Fruit fly (Drosophila melanogaster) whole organism, embryonic: ENCODE data around the gene Ppm1.

Experiments
- Adf1 ChIP-seq: fragments of 200-800 bp; sonication (Bioruptor generic); IDR thresholded peaks from 2 replicates; pipeline ENCODE4 v1.3.6; 2022; ENCODE audit warnings: missing biosample characterization, missing genetic modification characterization
- Aef1 ChIP-seq: fragments of 200-800 bp; sonication (Bioruptor generic); IDR thresholded peaks from 3 replicates; pipeline ENCODE4 v1.3.6; 2022; ENCODE audit warnings: missing biosample characterization, missing genetic modification characterization
- B-H1 ChIP-seq: fragments of 200-800 bp; sonication (Bioruptor generic); IDR thresholded peaks from 3 replicates; pipeline ENCODE4 v1.3.6; 2022; ENCODE audit warnings: missing biosample characterization, missing genetic modification characterization
- Bgb ChIP-seq: fragments of 200-800 bp; sonication (Bioruptor generic); IDR thresholded peaks from 2 replicates; pipeline ENCODE4 v1.3.6; 2022; ENCODE audit warnings: missing biosample characterization, missing genetic modification characterization; ENCODE audit not compliant: partially characterized antibody
- CG10209 ChIP-seq: fragments of 200-800 bp; sonication (Bioruptor generic); optimal IDR thresholded peaks from 3 replicates; lab custom pipeline; 2017; ENCODE audit warnings: missing biosample characterization, mild to moderate bottlenecking, missing genetic modification characterization, missing genetic modification reagents
- CG10274 ChIP-seq: fragments of 200-800 bp; sonication (Bioruptor generic); optimal IDR thresholded peaks from 3 replicates; lab custom pipeline; 2017; ENCODE audit warnings: missing biosample characterization, mild to moderate bottlenecking, missing genetic modification characterization
- CG10321 ChIP-seq: fragments of 200-800 bp; sonication (Bioruptor generic); IDR thresholded peaks from 2 replicates; pipeline ENCODE4 v1.3.6; 2022; ENCODE audit warnings: missing biosample characterization, missing genetic modification characterization
- CG11398 ChIP-seq: fragments of 200-800 bp; sonication (Bioruptor generic); optimal IDR thresholded peaks from 2 replicates; lab custom pipeline; 2016; ENCODE audit warnings: missing biosample characterization, missing genetic modification characterization
- CG12299 ChIP-seq: fragments of 200-800 bp; sonication (Bioruptor generic); optimal IDR thresholded peaks from 2 replicates; lab custom pipeline; 2018; ENCODE audit warnings: missing biosample characterization, mild to moderate bottlenecking, missing genetic modification characterization
- CG14965 ChIP-seq: fragments of 200-800 bp; sonication (Bioruptor generic); optimal IDR thresholded peaks from 2 replicates; lab custom pipeline; 2016; ENCODE audit warnings: missing biosample characterization, missing genetic modification characterization, borderline replicate concordance
- CG16863 ChIP-seq: fragments of 200-800 bp; sonication (Bioruptor generic); optimal IDR thresholded peaks from 3 replicates; lab custom pipeline; 2016; ENCODE audit warnings: missing biosample characterization, missing genetic modification characterization
- CG17186 ChIP-seq: fragments of 200-800 bp; sonication (Bioruptor generic); optimal IDR thresholded peaks from 3 replicates; lab custom pipeline; 2017; ENCODE audit warnings: missing biosample characterization, missing genetic modification reagents, missing genetic modification characterization
- CG17612 ChIP-seq: fragments of 200-800 bp; sonication (Bioruptor generic); IDR thresholded peaks from 2 replicates; pipeline ENCODE4 v1.3.6; 2022; ENCODE audit warnings: missing biosample characterization, missing genetic modification characterization
- CG18262 ChIP-seq: fragments of 200-800 bp; optimal IDR thresholded peaks from 3 replicates; lab custom pipeline; 2019; ENCODE audit warnings: missing biosample characterization, mild to moderate bottlenecking, missing genetic modification characterization, moderate library complexity
- CG2120 ChIP-seq: fragments of 200-800 bp; sonication (Bioruptor generic); optimal IDR thresholded peaks from 3 replicates; lab custom pipeline; 2016; ENCODE audit warnings: missing biosample characterization, missing genetic modification characterization
- CG2129 ChIP-seq: fragments of 200-800 bp; sonication (Bioruptor generic); IDR thresholded peaks from 2 replicates; pipeline ENCODE4 v1.3.6; 2022; ENCODE audit warnings: missing biosample characterization, missing genetic modification characterization; ENCODE audit not compliant: partially characterized antibody
- CG31365 ChIP-seq: fragments of 200-800 bp; sonication (Bioruptor generic); optimal IDR thresholded peaks from 2 replicates; lab custom pipeline; 2018; ENCODE audit warnings: missing biosample characterization, mild to moderate bottlenecking, missing genetic modification characterization
- CG32532 ChIP-seq: fragments of 200-800 bp; sonication (Bioruptor generic); IDR thresholded peaks from 2 replicates; pipeline ENCODE4 v1.3.6; 2022; ENCODE audit warnings: missing biosample characterization, missing genetic modification characterization
- CG3407 ChIP-seq: fragments of 200-800 bp; sonication (Bioruptor generic); optimal IDR thresholded peaks from 2 replicates; lab custom pipeline; 2018; ENCODE audit warnings: missing biosample characterization, mild to moderate bottlenecking, missing genetic modification characterization
- CG4820 ChIP-seq: fragments of 200-800 bp; sonication (Bioruptor generic); optimal IDR thresholded peaks from 3 replicates; lab custom pipeline; 2016; ENCODE audit warnings: missing biosample characterization, missing genetic modification characterization
- CG6765 ChIP-seq: fragments of 200-800 bp; sonication (Bioruptor generic); optimal IDR thresholded peaks from 3 replicates; lab custom pipeline; 2017; ENCODE audit warnings: missing biosample characterization, mild to moderate bottlenecking, missing genetic modification characterization
- CG7357 ChIP-seq: fragments of 200-800 bp; sonication (Bioruptor generic); IDR thresholded peaks from 3 replicates; pipeline ENCODE4 v1.3.6; 2022; ENCODE audit warnings: missing biosample characterization, missing genetic modification characterization
- CG7556 ChIP-seq: fragments of 200-800 bp; sonication (Bioruptor generic); optimal IDR thresholded peaks from 2 replicates; lab custom pipeline; 2017; ENCODE audit warnings: missing biosample characterization, mild to moderate bottlenecking, missing genetic modification characterization
- CG8478 ChIP-seq: fragments of >200 bp; optimal IDR thresholded peaks from 2 replicates; lab custom pipeline; 2018
- CG8765 ChIP-seq: fragments of 200-800 bp; sonication (Bioruptor generic); IDR thresholded peaks from 2 replicates; pipeline ENCODE4 v1.3.6; 2022; ENCODE audit warnings: missing biosample characterization, missing genetic modification characterization
- CTCF ChIP-seq: fragments of 200-800 bp; sonication (Bioruptor generic); optimal IDR thresholded peaks from 2 replicates; lab custom pipeline; 2017; ENCODE audit warnings: missing biosample characterization, mild to moderate bottlenecking, missing genetic modification characterization, moderate library complexity
- Dip3 ChIP-seq: fragments of 200-800 bp; sonication (Bioruptor generic); optimal IDR thresholded peaks from 3 replicates; lab custom pipeline; 2016; ENCODE audit warnings: missing biosample characterization, missing genetic modification characterization
- Fer2 ChIP-seq: fragments of 200-800 bp; sonication (Bioruptor generic); optimal IDR thresholded peaks from 2 replicates; lab custom pipeline; 2018; ENCODE audit warnings: missing biosample characterization, mild to moderate bottlenecking, missing genetic modification characterization, moderate library complexity
- Gug ChIP-seq: fragments of 200-800 bp; sonication (Bioruptor generic); IDR thresholded peaks from 4 replicates; pipeline ENCODE4 v1.3.6; 2022; ENCODE audit warnings: missing biosample characterization, missing genetic modification characterization
- MTF-1 ChIP-seq: fragments of 200-800 bp; sonication (Bioruptor generic); optimal IDR thresholded peaks from 2 replicates; lab custom pipeline; 2018; ENCODE audit warnings: missing biosample characterization, mild to moderate bottlenecking, missing genetic modification characterization, borderline replicate concordance
- Med ChIP-seq: fragments of 200-800 bp; sonication (Bioruptor generic); peaks from one replicate; lab custom pipeline; 2016; ENCODE audit warnings: missing biosample characterization, missing genetic modification characterization, mild to moderate bottlenecking, inconsistent platforms, moderate library complexity
- PHDP ChIP-seq: fragments of 200-800 bp; sonication (Bioruptor generic); optimal IDR thresholded peaks from 3 replicates; lab custom pipeline; 2018; ENCODE audit warnings: missing biosample characterization, mild to moderate bottlenecking, missing genetic modification characterization, moderate library complexity
- Six4 ChIP-seq: fragments of 200-800 bp; sonication (Bioruptor generic); optimal IDR thresholded peaks from 2 replicates; lab custom pipeline; 2016; ENCODE audit warnings: missing biosample characterization, missing genetic modification characterization
- abd-A ChIP-seq: fragments of 200-800 bp; sonication (Bioruptor generic); optimal IDR thresholded peaks from 3 replicates; lab custom pipeline; 2019; ENCODE audit warnings: missing biosample characterization, mild to moderate bottlenecking, missing genetic modification characterization, moderate library complexity
- chinmo ChIP-seq: fragments of 200-800 bp; sonication (Bioruptor generic); IDR thresholded peaks from 4 replicates; pipeline ENCODE4 v1.3.6; 2022; ENCODE audit warnings: missing biosample characterization, missing genetic modification characterization; ENCODE audit not compliant: partially characterized antibody
- croc ChIP-seq: fragments of 200-800 bp; sonication (Bioruptor generic); conservative IDR thresholded peaks from 3 replicates; pipeline ENCODE4 v1.3.6; 2022; ENCODE audit warnings: missing biosample characterization, missing genetic modification characterization
- dpn ChIP-seq, 2 experiments: fragments of 200-800 bp; sonication (Bioruptor generic); optimal IDR thresholded peaks; 3 replicates each; lab custom pipeline; 2016; ENCODE audit warnings: missing biosample characterization in 2 of 2, missing genetic modification characterization in 2 of 2
- eyg ChIP-seq: fragments of 200-800 bp; sonication (Bioruptor generic); optimal IDR thresholded peaks from 3 replicates; lab custom pipeline; 2016; ENCODE audit warnings: missing biosample characterization, missing genetic modification characterization
- lola ChIP-seq, 3 experiments: fragments of >200 bp in 2 of 3; fragments of 200-800 bp in 1 of 3; sonication (Bioruptor generic) in 1 of 3; optimal IDR thresholded peaks; 2 replicates each; lab custom pipeline; 2017 to 2019; ENCODE audit warnings: missing biosample characterization in 3 of 3, missing genetic modification characterization in 3 of 3, mild to moderate bottlenecking in 1 of 3, moderate library complexity in 1 of 3
- mam ChIP-seq: fragments of 200-800 bp; sonication (Bioruptor generic); optimal IDR thresholded peaks from 3 replicates; lab custom pipeline; 2016; ENCODE audit warnings: missing biosample characterization, missing genetic modification characterization
- nmo ChIP-seq: fragments of 200-800 bp; sonication (Bioruptor generic); optimal IDR thresholded peaks from 2 replicates; lab custom pipeline; 2018; ENCODE audit warnings: missing biosample characterization, mild to moderate bottlenecking, missing genetic modification characterization, moderate library complexity
- odd ChIP-seq: fragments of 200-800 bp; sonication (Bioruptor generic); optimal IDR thresholded peaks from 2 replicates; lab custom pipeline; 2017; ENCODE audit warnings: missing biosample characterization, mild to moderate bottlenecking, missing genetic modification characterization
- pita ChIP-seq: fragments of 200-800 bp; sonication (Bioruptor generic); optimal IDR thresholded peaks from 2 replicates; lab custom pipeline; 2017; ENCODE audit warnings: missing biosample characterization, mild to moderate bottlenecking, missing genetic modification characterization
- sisA ChIP-seq: fragments of 200-800 bp; sonication (Bioruptor generic); IDR thresholded peaks from 2 replicates; pipeline ENCODE4 v1.3.6; 2022; ENCODE audit warnings: missing biosample characterization, missing genetic modification characterization
- tll ChIP-seq, 2 experiments: fragments of 200-800 bp in 1 of 2; fragments of >200 bp in 1 of 2; sonication (Bioruptor generic) in 1 of 2; optimal IDR thresholded peaks; 2 replicates each; lab custom pipeline; 2017 to 2019; ENCODE audit warnings: missing biosample characterization in 2 of 2, missing genetic modification characterization in 2 of 2, mild to moderate bottlenecking in 1 of 2, moderate library complexity in 1 of 2
- vfl ChIP-seq: fragments of 200-800 bp; sonication (Bioruptor generic); optimal IDR thresholded peaks from 2 replicates; lab custom pipeline; 2016; ENCODE audit warnings: missing biosample characterization, missing genetic modification characterization
- vnd ChIP-seq: fragments of 200-800 bp; sonication (Bioruptor generic); IDR thresholded peaks from 3 replicates; pipeline ENCODE4 v1.3.6; 2022; ENCODE audit warnings: missing biosample characterization, missing genetic modification characterization; ENCODE audit not compliant: partially characterized antibody
- vvl ChIP-seq: fragments of 200-800 bp; sonication (Bioruptor generic); IDR thresholded peaks from 2 replicates; pipeline ENCODE4 v1.3.6; 2022; ENCODE audit warnings: missing biosample characterization, missing genetic modification characterization
- wdn ChIP-seq: fragments of 200-800 bp; sonication (Bioruptor generic); IDR thresholded peaks from 2 replicates; pipeline ENCODE4 v1.3.6; 2022; ENCODE audit warnings: missing biosample characterization, missing genetic modification characterization
- wek ChIP-seq: fragments of 200-800 bp; sonication (Bioruptor generic); optimal IDR thresholded peaks from 3 replicates; lab custom pipeline; 2018; ENCODE audit warnings: missing biosample characterization, mild to moderate bottlenecking, missing genetic modification characterization, moderate library complexity
- yki ChIP-seq: fragments of >200 bp; optimal IDR thresholded peaks from 3 replicates; lab custom pipeline; 2018

Gene Ppm1

DNA sequence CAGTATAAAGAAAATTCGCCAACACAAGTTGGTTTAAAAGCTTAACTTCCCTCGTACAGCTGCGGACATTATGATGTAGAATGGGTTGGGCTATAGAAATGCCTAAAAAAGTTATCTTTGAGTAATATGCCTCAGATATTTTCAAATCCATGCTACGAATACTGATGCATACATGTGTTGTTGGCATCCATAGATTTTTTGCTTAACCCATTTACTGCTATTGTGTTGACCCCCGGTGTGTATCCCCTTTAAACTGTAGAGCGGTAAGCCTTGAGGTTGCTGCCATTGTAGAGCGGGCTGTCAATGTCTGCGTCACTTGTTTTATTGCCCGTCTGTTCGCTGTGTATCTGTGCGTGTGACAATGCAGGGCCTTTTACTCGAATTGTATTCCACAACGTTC, 28.2 kb upstream of the Ppm1 start (continued):
- TF ChIP-seq eyg (GFP tag; lab: Kevin White, UChicago), result no peak
- no peak for TF ChIP-seq CG8478 (lab: Kevin White, UChicago)
- 0 out of 2 replicates have a peak, but pooled peaks have one; percentile 4 for TF ChIP-seq CG17612 (GFP tag; lab: Robert Waterston, UW)
- TF ChIP-seq tll (GFP tag; optimal IDR thresholded peaks at IDR 0.05; lab: Kevin White, UChicago), result no peak
- TF ChIP-seq PHDP, result peak; percentile 72
- no peak for TF ChIP-seq vnd (GFP tag; lab: Robert Waterston, UW)
- TF ChIP-seq CG8765 (GFP tag; lab: Robert Waterston, UW), result no peak
- TF ChIP-seq vvl (GFP tag; lab: Robert Waterston, UW), result peak; percentile 88
- TF ChIP-seq Gug (GFP tag; lab: Robert Waterston, UW), result peak; percentile 66; the same call in 3 of the 4 replicates
- TF ChIP-seq chinmo (GFP tag; lab: Robert Waterston, UW), result peak; percentile 76; the same call in 1 of the 4 replicates
- no peak for TF ChIP-seq yki (lab: Kevin White, UChicago)
- peak; percentile 35 for TF ChIP-seq wek (GFP tag; lab: Kevin White, UChicago)
- TF ChIP-seq CG16863 (GFP tag; lab: Kevin White, UChicago), result peak; percentile 60
- TF ChIP-seq Fer2 (tag; lab: Kevin White, UChicago), result no peak
- peak; percentile 74 for TF ChIP-seq CG11398 (GFP tag; lab: Kevin White, UChicago)
- peak; percentile 74 for TF ChIP-seq CG10209 (GFP tag; lab: Kevin White, UChicago)
- peak; percentile 18 for TF ChIP-seq CTCF
- peak; percentile 80 for TF ChIP-seq CG2120 (GFP tag; lab: Kevin White, UChicago)
- TF ChIP-seq Bgb (GFP tag; lab: Robert Waterston, UW), result no peak
- TF ChIP-seq CG4820 (GFP tag; lab: Kevin White, UChicago), result peak; percentile 49
- peak; percentile 97 for TF ChIP-seq Med (GFP tag; lab: Kevin White, UChicago)
- TF ChIP-seq dpn (GFP tag; optimal IDR thresholded peaks at IDR 0.05; lab: Kevin White, UChicago), result peak; percentile 75 to 81
- no peak; the same call in 2 of the 3 replicates for TF ChIP-seq croc (GFP tag; lab: Robert Waterston, UW)
- peak; percentile 64 for TF ChIP-seq nmo (GFP tag; lab: Kevin White, UChicago)
- no peak for TF ChIP-seq lola (GFP tag; optimal IDR thresholded peaks at IDR 0.05; lab: Kevin White, UChicago)
- no peak for TF ChIP-seq CG10321 (GFP tag; lab: Robert Waterston, UW)
- TF ChIP-seq CG6765 (GFP tag; lab: Kevin White, UChicago), result peak; percentile 34
- peak; percentile 56 for TF ChIP-seq CG18262 (tag; lab: Kevin White, UChicago)
- TF ChIP-seq wdn (GFP tag; lab: Robert Waterston, UW), result peak; percentile 64; the same call in 1 of the 2 replicates
- TF ChIP-seq CG31365 (tag; lab: Kevin White, UChicago), result peak; percentile 49
- peak; percentile 63; the same call in 2 of the 3 replicates for TF ChIP-seq CG7357 (GFP tag; lab: Robert Waterston, UW)
- TF ChIP-seq CG14965 (GFP tag; lab: Kevin White, UChicago), result no peak
- no peak for TF ChIP-seq pita (GFP tag; lab: Kevin White, UChicago)
- TF ChIP-seq abd-A (tag; lab: Kevin White, UChicago), result peak; percentile 2
- peak; percentile 45 for TF ChIP-seq CG10274 (GFP tag; lab: Kevin White, UChicago)
- peak; percentile 49 for TF ChIP-seq vfl (GFP tag; lab: Kevin White, UChicago)
- peak; percentile 72 for TF ChIP-seq mam (GFP tag; lab: Kevin White, UChicago)
- TF ChIP-seq CG12299, result peak; percentile 34
- peak; percentile 54 for TF ChIP-seq CG7556 (GFP tag; lab: Kevin White, UChicago)
- TF ChIP-seq CG2129 (GFP tag; lab: Robert Waterston, UW), result no peak
- peak; percentile 63 for TF ChIP-seq odd
- peak; percentile 41 for TF ChIP-seq Six4
- peak; percentile 68 for TF ChIP-seq B-H1
- peak; percentile 76 for TF ChIP-seq CG32532 (GFP tag; lab: Robert Waterston, UW)
- TF ChIP-seq Dip3 (GFP tag; lab: Kevin White, UChicago), result peak; percentile 71
- no peak for TF ChIP-seq CG17186
- TF ChIP-seq CG3407 (GFP tag; lab: Kevin White, UChicago), result peak; percentile 48
- TF ChIP-seq Aef1 (GFP tag; lab: Robert Waterston, UW), result peak; percentile 43; the same call in 1 of the 3 replicates
- peak; percentile 49 for TF ChIP-seq MTF-1 (GFP tag; lab: Kevin White, UChicago)
- peak; percentile 77 for TF ChIP-seq sisA
- TF ChIP-seq Adf1 (GFP tag; lab: Robert Waterston, UW), result 0 out of 2 replicates have a peak, but pooled peaks have one; percentile 8
